Fruit fly (Drosophila melanogaster): Measurements from ENCODE around the gene CG5068.

DNA sequence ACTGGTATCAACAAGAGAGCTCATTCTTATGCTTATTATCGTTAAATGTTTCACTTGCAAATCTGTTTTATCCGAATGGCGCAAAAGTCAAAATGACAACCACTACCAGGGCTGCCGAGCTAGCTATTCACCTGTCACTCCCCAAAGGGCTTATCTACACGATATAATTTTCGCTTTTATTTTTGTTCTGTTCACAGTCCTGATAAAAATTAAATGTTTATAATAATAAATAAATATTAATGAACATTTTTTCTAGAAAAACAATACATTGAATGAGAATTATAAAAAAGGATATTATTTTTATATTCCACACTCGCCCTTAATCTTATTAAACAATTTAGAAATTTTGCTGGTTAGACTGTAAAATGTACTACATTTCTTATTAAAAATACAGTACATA lies 23.2 kb downstream of the CG5068 start, which contains the start of gene CG5194:
- no peak for TF ChIP-seq N (GFP tag; optimal IDR thresholded peaks at IDR 0.05)
- TF ChIP-seq Vsx2 (GFP tag; optimal IDR thresholded peaks at IDR 0.05; ENCODE audit: partially characterized antibody), result no peak
